Worm (Caenorhabditis elegans): ENCODE measurements around the gene prp-39.

- no peak for TF ChIP-seq K11D2.4 (GFP tag; IDR thresholded peaks at IDR 0.05)
- no peak for TF ChIP-seq snpc-4 (GFP tag; optimal IDR thresholded peaks at IDR 0.05)
- no peak for TF ChIP-seq snpc-4 (tag; optimal IDR thresholded peaks at IDR 0.05)
- no peak for TF ChIP-seq gei-17 (GFP tag; optimal IDR thresholded peaks at IDR 0.05)
- no peak for TF ChIP-seq rec-8 (tag; optimal IDR thresholded peaks at IDR 0.05)
Observed at ce11 chrV:5672270-5672669, 10.2 kb downstream of the prp-39 start.
